Worm (Caenorhabditis elegans) whole organism, L4 larva: ENCODE results near the gene C14A4.6.

Experiments used
- ces-1 ChIP-seq: fragments of 150-350 bp; sonication (generic microtip); optimal IDR thresholded peaks from 4 replicates; lab custom pipeline; 2014; ENCODE audit warnings: missing biosample characterization, missing genetic modification reagents, missing genetic modification characterization
- dmd-9 ChIP-seq: fragments of 200-800 bp; sonication (Bioruptor generic); IDR thresholded peaks from 2 replicates; pipeline ENCODE4 v1.3.6; 2022; ENCODE audit warnings: missing genetic modification reagents, missing genetic modification characterization, missing compliant biosample characterization
- egl-27 ChIP-seq: sonication (generic microtip); optimal IDR thresholded peaks from 3 replicates; lab custom pipeline; 2017; ENCODE audit warnings: missing biosample characterization, missing genetic modification reagents, missing genetic modification characterization
- lir-3 ChIP-seq: sonication (generic microtip); optimal IDR thresholded peaks from 2 replicates; lab custom pipeline; 2016; ENCODE audit warnings: mild to moderate bottlenecking, missing genetic modification characterization, missing compliant biosample characterization
- mdl-1 ChIP-seq, 2 experiments: fragments of 150-350 bp in 1 of 2; sonication (generic microtip) in 1 of 2; optimal IDR thresholded peaks; 2 replicates each; lab custom pipeline; 2014 to 2017; ENCODE audit warnings: missing biosample characterization in 2 of 2, missing genetic modification characterization in 2 of 2
- nhr-25 ChIP-seq: sonication (generic microtip); optimal IDR thresholded peaks from 2 replicates; lab custom pipeline; 2017; ENCODE audit warnings: missing genetic modification characterization, mild to moderate bottlenecking, missing compliant biosample characterization, antibody characterized with exemption, moderate library complexity, borderline replicate concordance; ENCODE audit not compliant: insufficient read depth
- nhr-28 ChIP-seq: fragments of 150-350 bp; optimal IDR thresholded peaks from 2 replicates; lab custom pipeline; 2014; ENCODE audit warnings: missing biosample characterization, missing genetic modification characterization
- unc-130 ChIP-seq: sonication (generic microtip); optimal IDR thresholded peaks from 2 replicates; lab custom pipeline; 2016; ENCODE audit warnings: missing genetic modification reagents, missing genetic modification characterization, missing compliant biosample characterization

ce11 chrII:10607238-10607961 is 12.8 kb upstream of the C14A4.6 start, which contains the start of gene ccm-3:
- TF ChIP-seq nhr-28 (no peak), ces-1 (GFP tag; lab: Kevin White, UChicago) (no peak), egl-27 (tag; lab: Kevin White, UChicago) (no peak), mdl-1 (tag; optimal IDR thresholded peaks at IDR 0.05; lab: Kevin White, UChicago) (no peak), dmd-9 (no peak), lir-3 (tag; lab: Kevin White, UChicago) (no peak), nhr-25 (no peak), unc-130 (peak; percentile 3)
